Worm (Caenorhabditis elegans): ENCODE data around the gene clec-232.

DNA sequence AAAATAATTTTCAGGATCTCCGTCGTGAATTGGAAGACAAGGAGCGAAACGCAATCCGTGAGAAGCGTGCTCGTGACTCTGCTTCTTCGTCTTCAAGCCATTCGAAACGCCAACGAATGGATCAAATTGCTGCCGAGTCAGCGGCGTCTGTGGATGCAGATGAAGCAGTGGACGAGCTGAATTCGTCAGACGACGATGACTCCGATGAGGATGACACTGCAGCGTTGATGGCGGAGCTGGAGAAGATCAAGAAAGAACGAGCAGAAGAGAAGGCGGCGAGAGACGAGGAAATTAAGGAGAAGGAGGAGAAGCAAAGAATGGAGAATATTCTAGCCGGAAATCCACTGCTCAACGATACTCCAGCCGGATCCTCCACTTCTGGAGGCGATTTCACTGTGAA is 47.6 kb downstream of the clec-232 start:
- TF ChIP-seq zfh-2 (GFP tag; conservative IDR thresholded peaks at IDR 0.05) (peak; percentile 79), Y95B8A.8 (GFP tag; IDR thresholded peaks at IDR 0.05) (no peak), madf-3 (GFP tag; IDR thresholded peaks at IDR 0.05) (no peak), lin-40 (tag; optimal IDR thresholded peaks at IDR 0.05) (no peak), D2030.7 (GFP tag; IDR thresholded peaks at IDR 0.05) (no peak), lsy-27 (tag; optimal IDR thresholded peaks at IDR 0.05; ENCODE audit: borderline replicate concordance, insufficient read depth) (no peak), unc-62 (GFP tag; optimal IDR thresholded peaks at IDR 0.05) (no peak), F49E8.2 (tag; optimal IDR thresholded peaks at IDR 0.05; ENCODE audit: insufficient read depth) (no peak), ccch-3 (GFP tag; optimal IDR thresholded peaks at IDR 0.05) (no peak), him-1 (tag; optimal IDR thresholded peaks at IDR 0.05) (no peak), sptf-2 (GFP tag; optimal IDR thresholded peaks at IDR 0.05) (no peak), snpc-4 (GFP tag; optimal IDR thresholded peaks at IDR 0.05) (no peak), snpc-4 (tag; optimal IDR thresholded peaks at IDR 0.05) (no peak)

All from whole organism, young adult.